Worm (Caenorhabditis elegans): Measurements from ENCODE around the gene C43F9.7.
A peak's percentile ranks its signal among the peaks of the same experiment; 100 is the strongest.

C43F9.7 gene

DNA sequence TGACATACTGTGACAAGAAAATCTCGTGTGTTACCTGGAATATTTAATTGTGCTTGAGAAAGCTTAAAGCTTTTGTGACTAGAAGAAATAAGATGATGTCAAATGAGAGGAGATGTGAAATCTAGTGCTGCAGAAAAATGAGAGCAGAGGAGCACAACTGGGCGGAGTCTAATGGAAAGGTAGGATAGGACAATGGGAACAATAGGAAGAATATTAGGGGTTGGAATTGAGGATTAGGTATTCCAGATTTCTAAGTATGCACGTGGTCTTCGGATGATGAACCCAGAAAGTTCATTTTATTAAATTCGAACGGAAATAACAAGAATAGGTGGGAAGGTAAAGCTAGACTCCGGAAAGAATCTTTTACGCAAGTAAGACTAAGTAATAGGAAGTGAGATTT lies at the start of gene C43F9.7:
C43F9.7 (minus strand) TSS at position 101 of the 400 bp plus-strand sequence.
- TF ChIP-seq madf-9 (GFP tag; conservative IDR thresholded peaks at IDR 0.05) = no peak
- no peak for TF ChIP-seq nhr-41 (GFP tag; IDR thresholded peaks at IDR 0.05)
- no peak for TF ChIP-seq dmd-9 (GFP tag; IDR thresholded peaks at IDR 0.05)
- TF ChIP-seq ZK546.5 (tag; optimal IDR thresholded peaks at IDR 0.05) = no peak
- no peak for TF ChIP-seq zfp-2 (tag; optimal IDR thresholded peaks at IDR 0.05)

DNA sequence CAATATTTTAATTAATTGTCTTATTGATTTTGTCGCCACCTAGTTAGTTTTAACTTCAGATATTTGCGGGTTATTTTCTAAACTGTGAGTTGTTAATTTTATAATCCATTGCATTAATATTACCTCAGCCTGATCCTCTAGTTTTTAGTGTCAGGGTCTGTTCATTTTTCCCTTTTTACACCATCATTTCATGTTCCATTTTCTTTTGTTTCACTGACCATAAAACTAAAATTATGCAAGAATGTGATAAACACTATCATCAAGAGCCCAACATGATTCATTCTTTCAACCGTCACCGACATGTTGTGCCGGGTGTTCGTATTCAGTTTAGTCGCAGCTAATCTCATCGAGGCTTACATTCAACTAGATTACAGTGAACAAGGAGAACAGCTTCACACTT lies 45.5 kb upstream of the C43F9.7 start, which contains the start of gene F56C4.2:
F56C4.2 (plus strand) TSS at position 301 of the 400 bp plus-strand sequence.
- TF ChIP-seq ceh-32 (tag; optimal IDR thresholded peaks at IDR 0.05; ENCODE audit: poor library complexity) (no peak), aha-1 (tag) (peak; percentile 65), spr-1 (tag; optimal IDR thresholded peaks at IDR 0.05) (no peak)

DNA sequence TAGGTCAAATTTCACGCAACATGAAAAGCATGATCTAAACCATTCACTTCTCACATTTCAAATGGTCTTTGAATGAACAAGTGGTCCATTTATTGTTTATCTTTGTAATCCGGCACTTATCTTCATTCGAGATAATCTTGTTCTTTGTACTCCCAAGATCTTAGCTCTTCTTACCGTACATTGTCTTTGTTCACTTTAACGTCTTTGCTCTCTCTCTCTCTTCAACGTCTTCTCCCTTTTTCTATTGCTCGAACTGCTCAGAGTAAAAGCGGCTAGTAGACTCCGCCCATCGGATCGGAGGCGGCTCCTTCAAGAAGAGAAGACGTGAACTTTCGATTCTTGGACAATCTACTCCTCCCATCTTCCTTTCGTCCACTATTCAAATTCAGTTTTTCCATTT lies 43.2 kb upstream of the C43F9.7 start, which contains the start of gene F56C4.1:
F56C4.1 (plus strand) TSS at position 301 of the 400 bp plus-strand sequence.
- TF ChIP-seq ama-1 (optimal IDR thresholded peaks at IDR 0.05) (no peak), tag-97 (GFP tag; IDR thresholded peaks at IDR 0.05) (no peak), ceh-32 (tag; optimal IDR thresholded peaks at IDR 0.05; ENCODE audit: poor library complexity) (no peak), mxl-3 (GFP tag; optimal IDR thresholded peaks at IDR 0.05) (no peak), dmd-9 (GFP tag; IDR thresholded peaks at IDR 0.05) (no peak), lin-1 (GFP tag; IDR thresholded peaks at IDR 0.05) (no peak), hmg-1.1 (GFP tag; IDR thresholded peaks at IDR 0.05) (no peak), lir-3 (tag; optimal IDR thresholded peaks at IDR 0.05) (no peak), attf-4 (tag; optimal IDR thresholded peaks at IDR 0.05) (no peak), saeg-2 (GFP tag; IDR thresholded peaks at IDR 0.05) (no peak), lin-38 (GFP tag; IDR thresholded peaks at IDR 0.05) (no peak), hif-1 (tag; optimal IDR thresholded peaks at IDR 0.05) (no peak), nhr-28 (tag; optimal IDR thresholded peaks at IDR 0.05) (no peak), pha-4 (GFP tag; IDR thresholded peaks at IDR 0.05) (no peak), pha-4 (tag; optimal IDR thresholded peaks at IDR 0.05) (no peak), nhr-10 (tag; optimal IDR thresholded peaks at IDR 0.05) (no peak), snpc-4 (tag; optimal IDR thresholded peaks at IDR 0.05) (no peak), nhr-6 (tag; optimal IDR thresholded peaks at IDR 0.05) (no peak), lin-39 (tag; optimal IDR thresholded peaks at IDR 0.05) (no peak), madf-5 (GFP tag; IDR thresholded peaks at IDR 0.05) (no peak), ztf-11 (tag; optimal IDR thresholded peaks at IDR 0.05) (no peak)

DNA sequence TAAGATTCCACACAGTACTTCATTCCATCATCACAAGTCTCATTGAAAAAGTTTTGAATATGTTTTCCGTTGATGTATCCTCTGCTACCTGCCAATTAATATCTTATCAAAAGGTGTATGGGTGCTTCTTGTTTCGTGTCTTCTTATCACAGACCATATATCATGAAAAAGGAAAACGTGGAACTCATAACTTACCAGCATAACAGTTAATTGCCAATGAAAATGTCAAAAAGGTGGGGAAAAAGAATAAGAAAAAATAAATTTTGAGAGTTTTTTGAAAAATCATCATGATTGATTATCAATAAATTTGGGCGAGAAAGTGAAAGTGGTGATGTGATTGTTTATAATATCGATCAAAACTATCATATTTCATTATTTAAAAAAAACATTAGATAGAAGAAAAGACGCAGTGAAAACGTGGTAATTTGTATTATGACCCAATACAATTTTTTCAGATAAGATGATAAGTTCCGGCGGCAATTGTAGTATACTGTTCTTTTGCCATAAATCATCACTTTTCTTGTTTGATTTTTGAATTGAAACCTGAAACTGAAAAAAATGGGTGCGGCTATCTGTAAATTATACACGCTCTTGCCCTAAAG lies 37.6 kb upstream of the C43F9.7 start, which contains the start of gene F56C4.4:
F56C4.4 (minus strand) TSS at position 315 of the 602 bp plus-strand sequence.
- TF ChIP-seq daf-12 (tag; optimal IDR thresholded peaks at IDR 0.05) (no peak), arid-1 (GFP tag; conservative IDR thresholded peaks at IDR 0.05) (no peak), D1046.2 (GFP tag; IDR thresholded peaks at IDR 0.05) (no peak), dve-1 (tag; optimal IDR thresholded peaks at IDR 0.05; ENCODE audit: insufficient read depth) (peak; percentile 58), pha-4 (GFP tag; IDR thresholded peaks at IDR 0.05) (no peak), pha-4 (tag; optimal IDR thresholded peaks at IDR 0.05) (no peak), F26F4.8 (GFP tag; conservative IDR thresholded peaks at IDR 0.05) (no peak), daf-16 (GFP tag; optimal IDR thresholded peaks at IDR 0.05) (peak in 1 of 2 experiments; percentile 27), daf-16 (tag; optimal IDR thresholded peaks at IDR 0.05) (peak; percentile 53), nhr-48 (tag; optimal IDR thresholded peaks at IDR 0.05) (peak; percentile 61), nhr-102 (tag; optimal IDR thresholded peaks at IDR 0.05) (no peak), mdl-1 (tag; optimal IDR thresholded peaks at IDR 0.05) (no peak), aha-1 (tag) (peak; percentile 20), zag-1 (tag; optimal IDR thresholded peaks at IDR 0.05) (no peak), lin-38 (GFP tag; IDR thresholded peaks at IDR 0.05) (no peak), F44E2.7 (GFP tag; IDR thresholded peaks at IDR 0.05) (no peak), mep-1 (tag; optimal IDR thresholded peaks at IDR 0.05) (no peak), ceh-62 (tag; optimal IDR thresholded peaks at IDR 0.05) (no peak), pqm-1 (tag; optimal IDR thresholded peaks at IDR 0.05) (peak; percentile 35), ceh-32 (tag; optimal IDR thresholded peaks at IDR 0.05; ENCODE audit: poor library complexity) (no peak), ceh-82 (tag; optimal IDR thresholded peaks at IDR 0.05) (no peak), F49E8.2 (tag; optimal IDR thresholded peaks at IDR 0.05; ENCODE audit: borderline replicate concordance) (no peak), duxl-1 (tag; optimal IDR thresholded peaks at IDR 0.05; ENCODE audit: poor library complexity) (no peak), unc-62 (GFP tag; optimal IDR thresholded peaks at IDR 0.05 in 1 of 2) (no peak), unc-62 (tag; optimal IDR thresholded peaks at IDR 0.05) (no peak), dpl-1 (GFP tag; optimal IDR thresholded peaks at IDR 0.05) (no peak)
